Fruit fly (Drosophila melanogaster) whole organism, adult: ENCODE measurements around the gene CG31313.

ENCODE experiments used
- Hr96 ChIP-seq: fragments of 200-800 bp; sonication (Bioruptor generic); optimal IDR thresholded peaks from 2 replicates; lab custom pipeline; 2016; ENCODE audit warnings: missing biosample characterization, missing genetic modification characterization
- bab1 ChIP-seq: fragments of 200-800 bp; sonication (Bioruptor generic); optimal IDR thresholded peaks from 3 replicates; lab custom pipeline; 2019; ENCODE audit warnings: missing biosample characterization, mild to moderate bottlenecking, missing genetic modification characterization, moderate library complexity
- cic ChIP-seq: fragments of 200-800 bp; sonication (Bioruptor generic); optimal IDR thresholded peaks from 2 replicates; lab custom pipeline; 2017; ENCODE audit warnings: missing biosample characterization, mild to moderate bottlenecking, missing genetic modification characterization, moderate library complexity
- cnc ChIP-seq, 2 experiments: fragments of >200 bp; optimal IDR thresholded peaks; 2 replicates each; lab custom pipeline; 2017
- ovo ChIP-seq: fragments of 200-800 bp; sonication (Bioruptor generic); optimal IDR thresholded peaks from 2 replicates; lab custom pipeline; 2016; ENCODE audit warnings: missing biosample characterization, missing genetic modification characterization
- tj ChIP-seq: fragments of 200-800 bp; sonication (Bioruptor generic); optimal IDR thresholded peaks from 3 replicates; lab custom pipeline; 2017; ENCODE audit warnings: missing biosample characterization, mild to moderate bottlenecking, missing genetic modification characterization, moderate library complexity
- toe ChIP-seq: fragments of 200-800 bp; sonication (Bioruptor generic); optimal IDR thresholded peaks from 2 replicates; lab custom pipeline; 2016; ENCODE audit warnings: missing biosample characterization, missing genetic modification characterization

DNA sequence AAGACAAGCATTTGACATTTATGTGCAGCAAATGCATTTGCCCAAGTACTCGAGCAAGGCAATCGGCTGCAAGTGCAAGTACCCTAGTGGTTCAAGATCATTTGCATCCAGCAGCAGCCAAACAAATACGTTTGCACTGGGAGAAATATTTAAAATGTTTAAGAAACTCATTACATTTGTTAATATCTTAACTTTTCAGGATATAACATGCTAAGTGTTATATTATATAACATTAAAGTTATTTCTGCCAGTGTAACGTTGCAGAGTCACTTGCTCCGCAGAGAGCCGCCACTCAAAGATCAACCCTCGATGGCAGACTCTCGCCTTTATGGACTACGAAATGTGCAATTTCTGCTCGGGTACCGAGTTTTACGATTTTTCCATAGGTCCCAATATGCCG is 22.3 kb upstream of the CG31313 start:
- TF ChIP-seq toe (GFP tag; lab: Kevin White, UChicago), result no peak
- no peak for TF ChIP-seq bab1 (GFP tag; lab: Kevin White, UChicago)
- TF ChIP-seq tj, result no peak
- TF ChIP-seq ovo (GFP tag; lab: Kevin White, UChicago), result no peak
- TF ChIP-seq Hr96 (GFP tag; lab: Kevin White, UChicago), result no peak
- no peak for TF ChIP-seq cnc (optimal IDR thresholded peaks at IDR 0.05; lab: Kevin White, UChicago)
- no peak for TF ChIP-seq cic
